Fruit fly (Drosophila melanogaster): ENCODE data around the gene rtet.

The rtet gene

DNA sequence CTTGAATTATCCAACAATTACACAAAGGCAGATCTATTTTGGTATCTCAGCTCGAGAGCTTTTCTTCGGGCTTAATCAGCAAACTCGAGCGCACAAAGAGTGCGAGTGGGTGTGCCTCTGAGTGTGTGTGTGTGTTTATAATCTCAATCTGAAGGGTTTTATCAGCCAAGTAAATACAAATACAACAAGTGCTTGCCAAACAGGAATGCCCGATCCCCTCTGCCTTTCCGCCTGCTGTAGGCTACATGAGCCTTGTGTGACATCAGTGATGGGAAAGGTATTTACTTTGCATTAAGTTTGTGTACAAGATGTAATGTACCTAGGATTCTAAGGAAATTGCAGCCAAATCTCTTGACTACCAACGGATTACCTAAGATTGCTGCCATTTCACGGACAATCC lies 18.8 kb upstream of the rtet start (continued):
- TF ChIP-seq esn (GFP tag; optimal IDR thresholded peaks at IDR 0.05) (peak; percentile 48), CG11902 (GFP tag; optimal IDR thresholded peaks at IDR 0.05) (no peak), OdsH (GFP tag; optimal IDR thresholded peaks at IDR 0.05) (no peak), Sox15 (GFP tag; optimal IDR thresholded peaks at IDR 0.05) (no peak), fkh (GFP tag; optimal IDR thresholded peaks at IDR 0.05) (no peak), CG32006 (GFP tag; optimal IDR thresholded peaks at IDR 0.05) (no peak), cyc (GFP tag; optimal IDR thresholded peaks at IDR 0.05) (no peak), CG11762 (GFP tag; optimal IDR thresholded peaks at IDR 0.05; ENCODE audit: insufficient read depth) (no peak), Eip78C (GFP tag) (peak; percentile 87), Lpt (GFP tag; optimal IDR thresholded peaks at IDR 0.05) (no peak), CG6808 (GFP tag; optimal IDR thresholded peaks at IDR 0.05) (peak; percentile 23), eg (GFP tag; IDR thresholded peaks at IDR 0.05) (peak; percentile 41; the same call in 2 of the 3 replicates), CG3032 (tag; optimal IDR thresholded peaks at IDR 0.05) (no peak), dac (GFP tag; optimal IDR thresholded peaks at IDR 0.05) (no peak), CG6854 (GFP tag; optimal IDR thresholded peaks at IDR 0.05) (peak; percentile 56), topi (GFP tag; optimal IDR thresholded peaks at IDR 0.05) (peak; percentile 51), CG10631 (GFP tag; optimal IDR thresholded peaks at IDR 0.05) (no peak), CG34406 (GFP tag; optimal IDR thresholded peaks at IDR 0.05) (peak; percentile 42), CG6792 (GFP tag; optimal IDR thresholded peaks at IDR 0.05) (peak; percentile 43), CG11294 (GFP tag; IDR thresholded peaks at IDR 0.05) (no peak), CG6163 (GFP tag; IDR thresholded peaks at IDR 0.05) (peak; percentile 72), CG31627 (GFP tag; optimal IDR thresholded peaks at IDR 0.05) (no peak)

DNA sequence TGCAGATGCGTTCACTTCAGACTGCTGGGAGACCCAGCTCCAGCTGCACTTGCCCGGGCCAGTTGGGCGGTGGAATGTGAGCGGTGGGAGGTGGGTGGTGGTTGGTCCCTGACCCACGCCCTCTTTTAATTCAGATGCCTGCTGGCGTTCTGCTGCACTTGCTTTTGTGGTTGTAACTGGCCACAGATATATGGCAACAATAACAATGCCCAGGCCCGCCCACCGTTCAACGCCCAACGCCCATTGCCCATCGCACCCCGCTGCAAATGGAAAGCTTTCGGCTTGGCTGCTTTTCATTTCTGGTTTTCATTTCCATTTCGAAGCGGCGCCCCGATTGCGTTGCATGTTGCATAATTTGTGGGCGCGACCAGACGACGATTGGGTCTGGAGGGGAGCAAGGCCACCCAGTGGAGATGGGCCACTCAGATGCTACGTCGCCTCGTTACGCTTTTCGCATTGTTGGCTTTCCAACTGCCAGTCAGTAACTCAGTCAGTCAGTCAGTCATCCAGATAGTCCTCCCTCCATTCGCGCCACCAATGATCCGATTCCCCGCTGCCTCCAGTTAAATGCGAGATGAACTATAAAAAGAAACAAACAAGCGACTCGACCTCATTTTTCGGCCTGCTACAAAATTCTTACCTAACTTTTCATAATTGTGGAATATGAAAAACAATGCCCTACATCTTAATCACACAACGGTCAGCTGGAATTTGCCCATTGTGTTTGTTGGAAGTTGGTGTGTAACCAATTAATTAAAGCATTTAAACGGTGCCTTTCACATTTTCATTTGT lies 17.8 kb upstream of the rtet start:
- TF ChIP-seq CG9139 (GFP tag; optimal IDR thresholded peaks at IDR 0.05) (no peak), fkh (GFP tag; optimal IDR thresholded peaks at IDR 0.05) (no peak), eg (GFP tag; IDR thresholded peaks at IDR 0.05) (no peak), svp (GFP tag) (peak; percentile 63), Eip78C (GFP tag) (peak; percentile 23), salr (GFP tag; optimal IDR thresholded peaks at IDR 0.05) (no peak)

DNA sequence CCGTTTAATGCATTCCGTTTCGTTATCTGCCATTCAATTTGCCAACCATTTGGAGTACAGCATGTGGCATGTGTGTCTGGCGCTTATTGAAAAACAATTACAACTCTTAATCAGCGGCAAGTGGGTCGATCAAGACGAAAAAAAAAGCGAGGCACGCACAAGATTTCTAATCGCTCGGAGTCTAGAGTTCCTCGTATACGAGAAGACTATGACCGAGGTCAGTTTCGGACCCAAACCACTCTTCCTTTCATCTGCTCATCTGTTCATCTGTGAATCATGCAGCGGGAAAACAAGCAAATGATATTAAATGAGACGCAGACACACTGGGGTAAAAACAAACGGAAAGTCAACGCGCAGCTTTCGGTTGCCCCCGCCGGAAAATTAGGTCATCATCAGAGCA lies 16.7 kb upstream of the rtet start:
- TF ChIP-seq CG6792 (GFP tag; optimal IDR thresholded peaks at IDR 0.05) (no peak), fkh (GFP tag; optimal IDR thresholded peaks at IDR 0.05) (no peak), CG3032 (tag; optimal IDR thresholded peaks at IDR 0.05) (no peak), topi (GFP tag; optimal IDR thresholded peaks at IDR 0.05) (no peak), svp (GFP tag) (peak; percentile 62)

DNA sequence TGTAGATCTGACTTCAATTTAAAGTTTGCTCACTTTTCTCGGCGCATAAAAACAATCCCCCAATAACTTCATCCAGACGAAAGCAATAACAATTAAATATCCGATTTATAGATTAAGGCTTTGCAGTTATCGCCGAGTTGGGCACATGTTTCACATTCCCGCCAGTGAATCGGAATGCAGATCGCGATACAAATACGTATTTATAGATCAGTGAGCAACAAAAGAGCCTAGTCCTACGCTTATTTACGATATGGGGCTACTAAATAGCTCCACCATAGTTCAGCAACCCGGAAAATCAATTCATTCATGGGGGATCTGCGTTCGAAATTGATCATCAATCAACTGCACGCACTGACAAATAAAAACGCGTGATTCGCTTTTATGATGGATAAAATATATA lies 16.2 kb upstream of the rtet start:
- no peak for TF ChIP-seq Gug (GFP tag; IDR thresholded peaks at IDR 0.05)
- TF ChIP-seq ss (GFP tag; optimal IDR thresholded peaks at IDR 0.05): no peak
- no peak for TF ChIP-seq achi (GFP tag; optimal IDR thresholded peaks at IDR 0.05)
- TF ChIP-seq CG6276 (GFP tag; optimal IDR thresholded peaks at IDR 0.05): no peak
- TF ChIP-seq eg (GFP tag; IDR thresholded peaks at IDR 0.05): no peak
- TF ChIP-seq CG1621 (tag; optimal IDR thresholded peaks at IDR 0.05): no peak
- no peak for TF ChIP-seq pdm3 (GFP tag; optimal IDR thresholded peaks at IDR 0.05)
- no peak for TF ChIP-seq Hr4 (GFP tag; optimal IDR thresholded peaks at IDR 0.05)
- TF ChIP-seq Smox (GFP tag; optimal IDR thresholded peaks at IDR 0.05): no peak
- no peak for TF ChIP-seq fd85E (GFP tag; optimal IDR thresholded peaks at IDR 0.05)
- TF ChIP-seq cyc (GFP tag; optimal IDR thresholded peaks at IDR 0.05): no peak
- TF ChIP-seq CG6792 (GFP tag; optimal IDR thresholded peaks at IDR 0.05): no peak
- TF ChIP-seq Ets96B (tag; optimal IDR thresholded peaks at IDR 0.05): no peak
- no peak for TF ChIP-seq CG6808 (GFP tag; optimal IDR thresholded peaks at IDR 0.05)
- TF ChIP-seq acj6 (GFP tag; optimal IDR thresholded peaks at IDR 0.05): no peak
- no peak for TF ChIP-seq CG16779 (tag; optimal IDR thresholded peaks at IDR 0.05)
